Fruit fly (Drosophila melanogaster) whole organism, embryonic: ENCODE results near the gene AP-1mu.
A peak's percentile ranks its signal among the peaks of the same experiment; 100 is the strongest.

ENCODE experiments used
- Aef1 ChIP-seq: fragments of 200-800 bp; sonication (Bioruptor generic); IDR thresholded peaks from 3 replicates; pipeline ENCODE4 v1.3.6; 2022; ENCODE audit warnings: missing biosample characterization, missing genetic modification characterization
- Bteb2 ChIP-seq: fragments of 200-800 bp; sonication (Bioruptor generic); optimal IDR thresholded peaks from 2 replicates; lab custom pipeline; 2016; ENCODE audit warnings: missing biosample characterization, missing genetic modification characterization
- CG10274 ChIP-seq: fragments of 200-800 bp; sonication (Bioruptor generic); optimal IDR thresholded peaks from 3 replicates; lab custom pipeline; 2017; ENCODE audit warnings: missing biosample characterization, mild to moderate bottlenecking, missing genetic modification characterization
- CG10462 ChIP-seq: fragments of 200-800 bp; sonication (Bioruptor generic); optimal IDR thresholded peaks from 2 replicates; lab custom pipeline; 2016; ENCODE audit warnings: missing biosample characterization, missing genetic modification characterization
- CG11247 ChIP-seq: fragments of 200-800 bp; sonication (Bioruptor generic); IDR thresholded peaks from 2 replicates; pipeline ENCODE4 v1.3.6; 2022; ENCODE audit warnings: missing biosample characterization, missing genetic modification characterization
- CG11398 ChIP-seq: fragments of 200-800 bp; sonication (Bioruptor generic); optimal IDR thresholded peaks from 2 replicates; lab custom pipeline; 2016; ENCODE audit warnings: missing biosample characterization, missing genetic modification characterization
- CG12299 ChIP-seq: fragments of 200-800 bp; sonication (Bioruptor generic); optimal IDR thresholded peaks from 2 replicates; lab custom pipeline; 2018; ENCODE audit warnings: missing biosample characterization, mild to moderate bottlenecking, missing genetic modification characterization
- CG1233 ChIP-seq: fragments of 200-800 bp; sonication (Bioruptor generic); optimal IDR thresholded peaks from 4 replicates; lab custom pipeline; 2018; ENCODE audit warnings: missing biosample characterization, mild to moderate bottlenecking, missing genetic modification characterization
- CG12659 ChIP-seq: fragments of 200-800 bp; sonication (Bioruptor generic); optimal IDR thresholded peaks from 3 replicates; lab custom pipeline; 2017; ENCODE audit warnings: mild to moderate bottlenecking, missing biosample characterization, missing genetic modification reagents, missing genetic modification characterization
- CG15601 ChIP-seq: fragments of 200-800 bp; sonication (Bioruptor generic); optimal IDR thresholded peaks from 3 replicates; lab custom pipeline; 2019; ENCODE audit warnings: missing biosample characterization, mild to moderate bottlenecking, missing genetic modification characterization, moderate library complexity
- CG17568 ChIP-seq: fragments of 200-800 bp; sonication (Bioruptor generic); optimal IDR thresholded peaks from 2 replicates; lab custom pipeline; 2018; ENCODE audit warnings: missing biosample characterization, mild to moderate bottlenecking, missing genetic modification characterization, moderate library complexity
- CG1792 ChIP-seq: fragments of 200-800 bp; sonication (Bioruptor generic); optimal IDR thresholded peaks from 2 replicates; lab custom pipeline; 2016; ENCODE audit warnings: missing biosample characterization, missing genetic modification characterization
- CG18599 ChIP-seq: fragments of 200-800 bp; sonication (Bioruptor generic); optimal IDR thresholded peaks from 3 replicates; lab custom pipeline; 2017; ENCODE audit warnings: missing biosample characterization, missing genetic modification characterization, mild to moderate bottlenecking, moderate library complexity, missing genetic modification reagents
- CG2120 ChIP-seq: fragments of 200-800 bp; sonication (Bioruptor generic); optimal IDR thresholded peaks from 3 replicates; lab custom pipeline; 2016; ENCODE audit warnings: missing biosample characterization, missing genetic modification characterization
- CG2678 ChIP-seq: fragments of 200-800 bp; sonication (Bioruptor generic); optimal IDR thresholded peaks from 3 replicates; lab custom pipeline; 2019; ENCODE audit warnings: missing biosample characterization, mild to moderate bottlenecking, missing genetic modification characterization, moderate library complexity
- CG31224 ChIP-seq: fragments of 200-800 bp; sonication (Bioruptor generic); IDR thresholded peaks from 2 replicates; pipeline ENCODE4 v1.3.6; 2022; ENCODE audit warnings: missing biosample characterization, missing genetic modification characterization
- CG31388 ChIP-seq: fragments of 200-800 bp; sonication (Bioruptor generic); optimal IDR thresholded peaks from 2 replicates; lab custom pipeline; 2016; ENCODE audit warnings: missing biosample characterization, missing genetic modification characterization
- CG32767 ChIP-seq: fragments of 200-800 bp; sonication (Bioruptor generic); IDR thresholded peaks from 2 replicates; pipeline ENCODE4 v1.3.6; 2022; ENCODE audit warnings: missing biosample characterization, missing genetic modification characterization
- CG4282 ChIP-seq: fragments of 200-800 bp; sonication (Bioruptor generic); optimal IDR thresholded peaks from 2 replicates; lab custom pipeline; 2016; ENCODE audit warnings: missing biosample characterization, missing genetic modification characterization
- CG6791 ChIP-seq: fragments of 200-800 bp; sonication (Bioruptor generic); IDR thresholded peaks from 3 replicates; pipeline ENCODE4 v1.3.6; 2022; ENCODE audit warnings: missing biosample characterization, missing genetic modification characterization; ENCODE audit not compliant: partially characterized antibody
- CG6813 ChIP-seq: fragments of 200-800 bp; sonication (Bioruptor generic); optimal IDR thresholded peaks from 2 replicates; lab custom pipeline; 2017; ENCODE audit warnings: missing biosample characterization, missing genetic modification characterization, mild to moderate bottlenecking, moderate library complexity, missing genetic modification reagents
- CG6854 ChIP-seq: fragments of 200-800 bp; sonication (Bioruptor generic); optimal IDR thresholded peaks from 3 replicates; lab custom pipeline; 2017; ENCODE audit warnings: missing biosample characterization, mild to moderate bottlenecking, missing genetic modification characterization
- CG8765 ChIP-seq: fragments of 200-800 bp; sonication (Bioruptor generic); IDR thresholded peaks from 2 replicates; pipeline ENCODE4 v1.3.6; 2022; ENCODE audit warnings: missing biosample characterization, missing genetic modification characterization
- CG9727 ChIP-seq: fragments of 200-800 bp; sonication (Bioruptor generic); optimal IDR thresholded peaks from 3 replicates; lab custom pipeline; 2017; ENCODE audit warnings: missing biosample characterization, mild to moderate bottlenecking, missing genetic modification characterization
- CrebB ChIP-seq: fragments of 200-800 bp; sonication (Bioruptor generic); optimal IDR thresholded peaks from 3 replicates; lab custom pipeline; 2018; ENCODE audit warnings: missing biosample characterization, mild to moderate bottlenecking, missing genetic modification characterization
- D ChIP-seq, 2 experiments: fragments of 200-800 bp in 1 of 2; fragments of >200 bp in 1 of 2; sonication (Bioruptor generic) in 1 of 2; optimal IDR thresholded peaks; 2 replicates in 1 of 2; 3 replicates in 1 of 2; lab custom pipeline; 2017; ENCODE audit warnings: mild to moderate bottlenecking in 1 of 2, missing biosample characterization in 1 of 2, missing genetic modification characterization in 1 of 2, missing genetic modification reagents in 1 of 2
- Ets97D ChIP-seq: fragments of 200-800 bp; sonication (Bioruptor generic); optimal IDR thresholded peaks from 3 replicates; lab custom pipeline; 2016; ENCODE audit warnings: missing biosample characterization, missing genetic modification characterization
- H15 ChIP-seq: fragments of 200-800 bp; sonication (Bioruptor generic); IDR thresholded peaks from 3 replicates; pipeline ENCODE4 v1.3.6; 2022; ENCODE audit warnings: missing biosample characterization, missing genetic modification characterization
- Hr39 ChIP-seq: fragments of >200 bp; optimal IDR thresholded peaks from 2 replicates; lab custom pipeline; 2017
- Mad ChIP-seq: fragments of 200-800 bp; sonication (Bioruptor generic); optimal IDR thresholded peaks from 2 replicates; lab custom pipeline; 2016; ENCODE audit warnings: missing biosample characterization, missing genetic modification characterization
- Stat92E ChIP-seq, 3 experiments: fragments of >200 bp in 2 of 3; fragments of 200-800 bp in 1 of 3; sonication (Bioruptor generic) in 1 of 3; optimal IDR thresholded peaks; 2 replicates each; lab custom pipeline; 2017 to 2019; ENCODE audit warnings: missing biosample characterization in 3 of 3, missing genetic modification characterization in 3 of 3, mild to moderate bottlenecking in 1 of 3, moderate library complexity in 1 of 3
- Vsx1 ChIP-seq: fragments of 200-800 bp; sonication (Bioruptor generic); optimal IDR thresholded peaks from 2 replicates; lab custom pipeline; 2017; ENCODE audit warnings: missing biosample characterization, mild to moderate bottlenecking, missing genetic modification characterization, missing genetic modification reagents
- ap ChIP-seq: fragments of 200-800 bp; sonication (Bioruptor generic); IDR thresholded peaks from 2 replicates; pipeline ENCODE4 v1.3.6; 2022; ENCODE audit warnings: missing biosample characterization, missing genetic modification characterization
- fd102C ChIP-seq: fragments of 200-800 bp; sonication (Bioruptor generic); optimal IDR thresholded peaks from 2 replicates; lab custom pipeline; 2018; ENCODE audit warnings: missing biosample characterization, mild to moderate bottlenecking, missing genetic modification characterization, moderate library complexity
- fd64A ChIP-seq: fragments of 200-800 bp; sonication (Bioruptor generic); optimal IDR thresholded peaks from 3 replicates; lab custom pipeline; 2018; ENCODE audit warnings: missing biosample characterization, mild to moderate bottlenecking, missing genetic modification characterization
- gsb ChIP-seq: fragments of 200-800 bp; sonication (Bioruptor generic); IDR thresholded peaks from 2 replicates; pipeline ENCODE4 v1.3.6; 2022; ENCODE audit warnings: missing biosample characterization, missing genetic modification characterization
- jigr1 ChIP-seq: fragments of 200-800 bp; sonication (Bioruptor generic); IDR thresholded peaks from 3 replicates; pipeline ENCODE4 v1.3.6; 2022; ENCODE audit warnings: missing biosample characterization, missing genetic modification characterization
- jing ChIP-seq: fragments of 200-800 bp; sonication (Bioruptor generic); optimal IDR thresholded peaks from 2 replicates; lab custom pipeline; 2018; ENCODE audit warnings: missing biosample characterization, mild to moderate bottlenecking, missing genetic modification characterization
- klu ChIP-seq: fragments of 200-800 bp; sonication (Bioruptor generic); IDR thresholded peaks from 2 replicates; pipeline ENCODE4 v1.3.6; 2022; ENCODE audit warnings: missing biosample characterization, missing genetic modification characterization
- luna ChIP-seq: fragments of 200-800 bp; sonication (Bioruptor generic); optimal IDR thresholded peaks from 2 replicates; lab custom pipeline; 2016; ENCODE audit warnings: missing biosample characterization, missing genetic modification characterization
- nerfin-1 ChIP-seq: fragments of 200-800 bp; sonication (Bioruptor generic); optimal IDR thresholded peaks from 3 replicates; lab custom pipeline; 2019; ENCODE audit warnings: missing biosample characterization, mild to moderate bottlenecking, missing genetic modification characterization, moderate library complexity
- org-1 ChIP-seq: fragments of 200-800 bp; sonication (Bioruptor generic); optimal IDR thresholded peaks from 2 replicates; lab custom pipeline; 2017; ENCODE audit warnings: missing biosample characterization, missing genetic modification characterization
- pnt ChIP-seq: fragments of 200-800 bp; sonication (Bioruptor generic); optimal IDR thresholded peaks from 3 replicates; lab custom pipeline; 2016; ENCODE audit warnings: missing biosample characterization, missing genetic modification characterization
- sens-2 ChIP-seq: fragments of 200-800 bp; sonication (Bioruptor generic); IDR thresholded peaks from 2 replicates; pipeline ENCODE4 v1.3.6; 2022; ENCODE audit warnings: missing biosample characterization, missing genetic modification characterization
- shn ChIP-seq: fragments of 200-800 bp; sonication (Bioruptor generic); optimal IDR thresholded peaks from 3 replicates; lab custom pipeline; 2016; ENCODE audit warnings: missing biosample characterization, missing genetic modification characterization
- sim ChIP-seq: fragments of 200-800 bp; sonication (Bioruptor generic); IDR thresholded peaks from 2 replicates; pipeline ENCODE4 v1.3.6; 2022; ENCODE audit warnings: missing biosample characterization, missing genetic modification characterization
- slbo ChIP-seq: fragments of 200-800 bp; sonication (Bioruptor generic); IDR thresholded peaks from 2 replicates; pipeline ENCODE4 v1.3.6; 2022; ENCODE audit warnings: missing biosample characterization, missing genetic modification characterization
- ssp ChIP-seq: fragments of 200-800 bp; sonication (Bioruptor generic); IDR thresholded peaks from 2 replicates; pipeline ENCODE4 v1.3.6; 2022; ENCODE audit warnings: missing biosample characterization, missing genetic modification characterization
- stwl ChIP-seq: fragments of 200-800 bp; sonication (Bioruptor generic); optimal IDR thresholded peaks from 3 replicates; lab custom pipeline; 2018; ENCODE audit warnings: missing biosample characterization, mild to moderate bottlenecking, missing genetic modification characterization, moderate library complexity
- tx ChIP-seq: fragments of 200-800 bp; sonication (Bioruptor generic); optimal IDR thresholded peaks from 2 replicates; lab custom pipeline; 2016; ENCODE audit warnings: missing biosample characterization, missing genetic modification characterization
- usp ChIP-seq: fragments of >200 bp; optimal IDR thresholded peaks from 2 replicates; lab custom pipeline; 2017; ENCODE audit warnings: missing biosample characterization, missing genetic modification characterization

AP-1mu gene

DNA sequence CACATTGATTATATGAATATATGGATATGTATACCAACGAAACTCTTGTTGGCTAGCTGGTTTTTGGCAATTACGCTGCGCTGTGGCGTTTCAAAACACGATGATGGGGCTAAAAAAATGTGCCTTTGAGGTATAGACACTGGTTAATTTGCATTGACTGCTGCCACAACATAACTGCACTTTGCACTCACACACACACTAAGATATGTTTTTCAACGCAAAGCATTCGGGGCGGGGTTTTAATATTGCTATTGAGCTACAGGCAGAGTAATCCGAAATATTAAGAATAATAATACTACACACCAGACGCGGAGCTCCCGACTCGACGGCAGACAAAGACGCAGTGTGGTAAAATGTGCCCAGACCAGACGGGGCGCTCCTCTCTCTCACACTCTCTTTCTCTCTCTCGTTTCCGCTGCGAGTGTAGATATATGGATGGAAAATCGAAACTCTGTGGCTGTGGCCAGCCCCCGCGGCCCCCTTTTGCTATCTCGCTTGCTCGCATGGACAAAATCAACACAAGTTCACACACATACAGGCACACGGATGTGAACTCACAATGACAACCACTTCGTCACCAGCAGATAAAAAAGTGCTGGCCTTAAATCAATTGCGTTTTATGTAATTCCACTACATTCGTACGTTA lies 8.2 kb downstream of the AP-1mu start (continued):
- peak; percentile 63 for TF ChIP-seq CG11398 (GFP tag; lab: Kevin White, UChicago)
- no peak for TF ChIP-seq slbo (GFP tag; lab: Robert Waterston, UW)
- peak; percentile 68 for TF ChIP-seq CrebB (tag; lab: Kevin White, UChicago)
- peak; percentile 54 for TF ChIP-seq CG1233 (GFP tag; lab: Kevin White, UChicago)
- no peak for TF ChIP-seq pnt (GFP tag; lab: Kevin White, UChicago)
- no peak for TF ChIP-seq Mad (GFP tag; lab: Kevin White, UChicago)
- no peak for TF ChIP-seq Bteb2 (GFP tag; lab: Kevin White, UChicago)
- TF ChIP-seq CG6791 (GFP tag; lab: Robert Waterston, UW), result no peak
- TF ChIP-seq Stat92E (GFP tag; optimal IDR thresholded peaks at IDR 0.05; lab: Kevin White, UChicago), result no peak
- TF ChIP-seq Ets97D (GFP tag; lab: Kevin White, UChicago), result peak; percentile 4
- TF ChIP-seq tx (GFP tag; lab: Kevin White, UChicago), result peak; percentile 6
- no peak for TF ChIP-seq sens-2
- peak; percentile 5 for TF ChIP-seq CG1792
- no peak for TF ChIP-seq CG17568 (GFP tag; lab: Kevin White, UChicago)
- no peak for TF ChIP-seq stwl (tag; lab: Kevin White, UChicago)
- TF ChIP-seq luna (GFP tag; lab: Kevin White, UChicago), result no peak
- no peak for TF ChIP-seq CG10462
- TF ChIP-seq Vsx1 (GFP tag; lab: Kevin White, UChicago), result peak; percentile 24
- peak; percentile 18 for TF ChIP-seq CG4282 (GFP tag; lab: Kevin White, UChicago)
- no peak for TF ChIP-seq CG12299
- no peak for TF ChIP-seq gsb (GFP tag; lab: Robert Waterston, UW)
- peak; percentile 82 for TF ChIP-seq CG18599 (GFP tag; lab: Kevin White, UChicago)
- TF ChIP-seq org-1 (GFP tag; lab: Kevin White, UChicago), result peak; percentile 25
- TF ChIP-seq CG2678, result peak; percentile 58
- no peak for TF ChIP-seq CG31224 (GFP tag; lab: Robert Waterston, UW)
- no peak for TF ChIP-seq CG10274 (GFP tag; lab: Kevin White, UChicago)
- peak; percentile 71 for TF ChIP-seq CG6854 (GFP tag; lab: Kevin White, UChicago)
- no peak for TF ChIP-seq CG32767
- TF ChIP-seq CG6813 (GFP tag; lab: Kevin White, UChicago), result peak; percentile 85
- TF ChIP-seq CG12659 (GFP tag; lab: Kevin White, UChicago), result peak; percentile 43
- TF ChIP-seq jigr1 (GFP tag; lab: Robert Waterston, UW), result no peak
- peak; percentile 65 for TF ChIP-seq fd64A (GFP tag; lab: Kevin White, UChicago)
- peak; percentile 20 for TF ChIP-seq CG9727
- TF ChIP-seq CG11247, result no peak
- no peak for TF ChIP-seq jing (GFP tag; lab: Kevin White, UChicago)
- no peak for TF ChIP-seq fd102C (GFP tag; lab: Kevin White, UChicago)
- TF ChIP-seq CG15601, result no peak
- TF ChIP-seq ssp (GFP tag; lab: Robert Waterston, UW), result no peak
- TF ChIP-seq Aef1, result no peak
- TF ChIP-seq klu (GFP tag; lab: Robert Waterston, UW), result no peak
- TF ChIP-seq ap, result no peak
- peak; percentile 21 for TF ChIP-seq CG2120 (GFP tag; lab: Kevin White, UChicago)
- TF ChIP-seq Hr39 (lab: Kevin White, UChicago), result no peak
- no peak for TF ChIP-seq CG31388
- peak; percentile 59 for TF ChIP-seq D (optimal IDR thresholded peaks at IDR 0.05; lab: Kevin White, UChicago)
- peak; percentile 8 for TF ChIP-seq D (GFP tag; optimal IDR thresholded peaks at IDR 0.05; lab: Kevin White, UChicago)
- TF ChIP-seq shn (GFP tag; lab: Kevin White, UChicago), result peak; percentile 37
- TF ChIP-seq H15 (GFP tag; lab: Robert Waterston, UW), result no peak
- peak; percentile 43 for TF ChIP-seq nerfin-1 (tag; lab: Kevin White, UChicago)
- no peak for TF ChIP-seq sim
- TF ChIP-seq CG8765, result no peak
- TF ChIP-seq usp (GFP tag; lab: Kevin White, UChicago), result no peak
